Fruit fly (Drosophila melanogaster): ENCODE data around the gene CG18171.

Gene CG18171

DNA sequence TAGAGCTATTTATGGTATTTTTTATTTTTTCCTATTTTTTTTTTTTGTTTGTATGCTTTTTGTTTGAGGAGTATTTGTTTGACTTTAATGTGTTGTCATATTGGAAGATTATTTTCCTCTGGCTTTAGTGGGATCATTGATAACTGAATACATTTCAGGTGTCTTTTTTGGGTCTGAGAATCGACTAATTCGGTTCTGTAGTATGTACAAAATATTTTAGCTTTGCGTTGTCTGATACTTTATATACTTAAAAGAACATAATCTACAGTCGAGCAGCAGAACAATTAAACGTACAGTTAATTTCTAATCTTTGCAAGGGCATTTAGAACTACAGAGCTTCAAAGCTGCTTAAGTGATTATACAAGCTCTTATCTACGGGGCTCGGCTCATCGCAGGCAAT is at the start of gene CG18171:
Gene CG18171 (minus strand): TSS at position 101 of the 400 bp plus-strand sequence.
- TF ChIP-seq Dif (GFP tag; optimal IDR thresholded peaks at IDR 0.05; ENCODE audit: partially characterized antibody) (no peak), dl (GFP tag; optimal IDR thresholded peaks at IDR 0.05; ENCODE audit: insufficient read depth in 1 of 2, partially characterized antibody in 2 of 2) (no peak), Sp1 (GFP tag; optimal IDR thresholded peaks at IDR 0.05) (no peak), psq (GFP tag; optimal IDR thresholded peaks at IDR 0.05) (no peak)

DNA sequence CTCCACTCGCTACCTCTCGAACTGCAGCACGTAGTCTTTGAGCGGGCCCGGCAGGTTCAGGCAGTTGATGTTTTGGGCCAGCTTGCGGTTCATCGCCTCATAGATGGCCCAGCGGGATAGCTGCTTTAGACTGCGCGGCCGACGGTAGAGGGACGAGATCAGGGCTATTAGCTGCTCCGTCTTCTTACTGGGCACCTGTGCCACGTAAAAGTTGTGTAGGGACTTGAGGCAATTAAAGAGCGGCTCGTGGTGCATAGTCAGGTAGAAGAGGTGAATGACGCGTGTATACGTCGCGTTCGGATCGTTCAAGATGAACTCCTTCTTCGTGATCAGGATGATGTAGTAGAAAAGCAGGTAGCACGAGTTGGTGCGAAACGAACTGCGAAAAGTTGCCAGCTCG is 49.6 kb upstream of the CG18171 start:
- TF ChIP-seq fru (GFP tag; optimal IDR thresholded peaks at IDR 0.05) (no peak), Jra (GFP tag; optimal IDR thresholded peaks at IDR 0.05) (no peak), jim (GFP tag; optimal IDR thresholded peaks at IDR 0.05) (no peak), brk (GFP tag; optimal IDR thresholded peaks at IDR 0.05) (no peak), Hr83 (GFP tag; optimal IDR thresholded peaks at IDR 0.05; ENCODE audit: poor library complexity, severe bottlenecking) (no peak), Rel (GFP tag; optimal IDR thresholded peaks at IDR 0.05) (no peak), Rel (tag; optimal IDR thresholded peaks at IDR 0.05) (no peak), woc (GFP tag; optimal IDR thresholded peaks at IDR 0.05) (no peak), dmrt93B (GFP tag; optimal IDR thresholded peaks at IDR 0.05) (no peak), Abd-B (GFP tag; optimal IDR thresholded peaks at IDR 0.05) (no peak), Vsx2 (GFP tag; optimal IDR thresholded peaks at IDR 0.05; ENCODE audit: partially characterized antibody) (no peak), Mio (GFP tag; optimal IDR thresholded peaks at IDR 0.05) (no peak)

DNA sequence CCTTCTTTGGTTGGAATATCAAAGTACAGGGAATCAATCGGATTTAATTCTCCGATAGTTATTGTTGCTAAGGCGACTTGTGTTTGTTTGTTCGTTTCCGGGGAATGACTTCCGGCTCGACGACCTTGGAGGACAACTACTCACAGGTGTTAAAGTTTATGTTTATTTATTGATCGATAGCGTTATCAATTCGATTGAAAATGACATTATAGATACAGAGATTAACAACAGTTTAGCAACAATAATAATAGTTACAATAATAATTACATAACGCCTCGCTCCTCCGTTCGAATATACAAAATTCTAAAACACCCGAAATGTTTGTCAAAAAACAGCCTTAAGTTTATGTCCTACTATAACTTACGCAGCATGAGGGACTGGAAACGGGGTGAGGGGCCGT is 48.7 kb upstream of the CG18171 start, which contains the start of gene Dhc62B:
Gene Dhc62B (minus strand): TSS at position 101 of the 400 bp plus-strand sequence.
- no peak for TF ChIP-seq woc (GFP tag; optimal IDR thresholded peaks at IDR 0.05)
- TF ChIP-seq GATAd (GFP tag; optimal IDR thresholded peaks at IDR 0.05) = no peak
- no peak for TF ChIP-seq pan (optimal IDR thresholded peaks at IDR 0.05)
- no peak for TF ChIP-seq tai (GFP tag; optimal IDR thresholded peaks at IDR 0.05)
- TF ChIP-seq OdsH (GFP tag; optimal IDR thresholded peaks at IDR 0.05) = no peak
- TF ChIP-seq Abd-B (GFP tag; optimal IDR thresholded peaks at IDR 0.05) = no peak
- TF ChIP-seq usp (GFP tag; optimal IDR thresholded peaks at IDR 0.05) = no peak
- TF ChIP-seq sv (GFP tag; optimal IDR thresholded peaks at IDR 0.05) = no peak
- TF ChIP-seq CG9705 (GFP tag; optimal IDR thresholded peaks at IDR 0.05) = no peak
- TF ChIP-seq N (GFP tag; optimal IDR thresholded peaks at IDR 0.05) = no peak
- no peak for TF ChIP-seq psq (GFP tag; optimal IDR thresholded peaks at IDR 0.05)
- TF ChIP-seq CrebA (GFP tag; optimal IDR thresholded peaks at IDR 0.05; ENCODE audit: borderline replicate concordance) = no peak
- no peak for TF ChIP-seq brk (GFP tag; optimal IDR thresholded peaks at IDR 0.05)
- no peak for TF ChIP-seq h (GFP tag; optimal IDR thresholded peaks at IDR 0.05)
- no peak for TF ChIP-seq sage (GFP tag; optimal IDR thresholded peaks at IDR 0.05)
- TF ChIP-seq lola (GFP tag; optimal IDR thresholded peaks at IDR 0.05) = no peak
- no peak for TF ChIP-seq fru (GFP tag; optimal IDR thresholded peaks at IDR 0.05)
- no peak for TF ChIP-seq Myc (optimal IDR thresholded peaks at IDR 0.05)
- no peak for TF ChIP-seq ey (GFP tag; optimal IDR thresholded peaks at IDR 0.05)

- TF ChIP-seq Rel (GFP tag; optimal IDR thresholded peaks at IDR 0.05) (no peak), Rel (tag; optimal IDR thresholded peaks at IDR 0.05) (peak; percentile 86), woc (GFP tag; optimal IDR thresholded peaks at IDR 0.05) (no peak)
These were observed 33.2 kb upstream of the CG18171 start, which contains the start of gene CG8001 for dm6 chr3L:1756143-1756542. Gene CG8001 (plus strand): TSS chr3L:1756159.

DNA sequence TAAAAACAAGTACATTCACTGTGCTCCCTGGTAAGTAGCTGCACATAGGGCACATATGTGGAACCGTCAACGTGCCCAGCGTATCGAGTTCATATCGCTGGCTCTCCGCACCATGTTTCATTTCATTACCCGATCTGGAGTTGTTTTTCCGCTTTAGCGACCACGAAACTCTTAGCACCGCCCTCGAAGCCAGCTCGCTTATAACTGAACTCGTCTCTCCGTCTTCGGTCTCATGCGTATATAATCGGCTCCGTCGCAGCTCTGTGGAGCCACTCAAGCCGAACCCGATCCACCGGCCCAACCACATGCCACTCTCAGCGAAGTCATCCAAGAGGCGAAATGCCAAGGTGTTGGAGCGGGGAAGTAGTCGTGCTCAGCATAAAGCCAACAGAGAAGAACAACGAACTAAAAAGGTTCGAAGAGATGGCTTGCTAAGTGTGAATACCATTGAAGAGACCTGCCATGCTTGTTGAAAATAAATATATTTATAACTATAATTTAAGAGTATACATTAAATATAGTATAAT is 32.6 kb upstream of the CG18171 start, which contains the start of gene Cht2:
Gene Cht2 (minus strand): TSS at position 477 of the 527 bp plus-strand sequence.
- TF ChIP-seq Vsx2 (GFP tag; optimal IDR thresholded peaks at IDR 0.05; ENCODE audit: partially characterized antibody) (peak; percentile 86), sage (GFP tag; optimal IDR thresholded peaks at IDR 0.05) (no peak), brk (GFP tag; optimal IDR thresholded peaks at IDR 0.05) (no peak), dl (GFP tag; optimal IDR thresholded peaks at IDR 0.05; ENCODE audit: insufficient read depth in 1 of 2, partially characterized antibody in 2 of 2) (peak in 1 of 2 experiments; percentile 67), br (GFP tag; optimal IDR thresholded peaks at IDR 0.05) (peak; percentile 42), OdsH (GFP tag; optimal IDR thresholded peaks at IDR 0.05) (no peak), dmrt93B (GFP tag; optimal IDR thresholded peaks at IDR 0.05) (no peak), Dif (GFP tag; optimal IDR thresholded peaks at IDR 0.05; ENCODE audit: partially characterized antibody) (peak; percentile 91), Hr78 (GFP tag; optimal IDR thresholded peaks at IDR 0.05) (no peak), sv (GFP tag; optimal IDR thresholded peaks at IDR 0.05) (no peak), dsf (GFP tag; optimal IDR thresholded peaks at IDR 0.05; ENCODE audit: borderline replicate concordance) (no peak), Sp1 (GFP tag; optimal IDR thresholded peaks at IDR 0.05) (peak; percentile 27), ey (GFP tag; optimal IDR thresholded peaks at IDR 0.05) (no peak), Jra (GFP tag; optimal IDR thresholded peaks at IDR 0.05) (no peak), fru (GFP tag; optimal IDR thresholded peaks at IDR 0.05) (peak; percentile 38), rgr (GFP tag; optimal IDR thresholded peaks at IDR 0.05) (no peak), h (GFP tag; optimal IDR thresholded peaks at IDR 0.05) (peak; percentile 38), Hr83 (GFP tag; optimal IDR thresholded peaks at IDR 0.05; ENCODE audit: poor library complexity, severe bottlenecking) (no peak), pan (optimal IDR thresholded peaks at IDR 0.05) (no peak), Rel (GFP tag; optimal IDR thresholded peaks at IDR 0.05) (peak; percentile 4), Rel (tag; optimal IDR thresholded peaks at IDR 0.05) (peak; percentile 22)
